Worm (Caenorhabditis elegans) whole organism, late embryonic: ENCODE data around the gene lst-6.

Experiments used
- elt-2 ChIP-seq: sonication (generic microtip); optimal IDR thresholded peaks from 2 replicates; lab custom pipeline; 2016; ENCODE audit warnings: missing genetic modification reagents, missing genetic modification characterization, missing compliant biosample characterization
- fax-1 ChIP-seq: sonication (generic microtip); optimal IDR thresholded peaks from 2 replicates; lab custom pipeline; 2016; ENCODE audit warnings: missing genotype, missing genetic modification characterization, missing compliant biosample characterization
- fkh-10 ChIP-seq: fragments of 150-350 bp; optimal IDR thresholded peaks from 2 replicates; lab custom pipeline; 2014; ENCODE audit warnings: missing biosample characterization, missing genetic modification reagents, missing genetic modification characterization
- hlh-15 ChIP-seq: sonication (generic microtip); optimal IDR thresholded peaks from 2 replicates; lab custom pipeline; 2016; ENCODE audit warnings: missing genetic modification characterization, missing compliant biosample characterization
- nhr-11 ChIP-seq: fragments of 150-350 bp; optimal IDR thresholded peaks from 2 replicates; lab custom pipeline; 2014; ENCODE audit warnings: missing biosample characterization, missing genetic modification characterization
- pha-4 ChIP-seq: fragments of 150-350 bp; optimal IDR thresholded peaks from 2 replicates; lab custom pipeline; 2018; ENCODE audit warnings: missing biosample characterization, missing genetic modification reagents, missing genetic modification characterization
- rnt-1 ChIP-seq: sonication (generic microtip); optimal IDR thresholded peaks from 2 replicates; lab custom pipeline; 2016; ENCODE audit warnings: missing genetic modification characterization, missing compliant biosample characterization
- unc-3 ChIP-seq, 2 experiments: fragments of 200-800 bp in 1 of 2; sonication (Bioruptor generic) in 1 of 2; sonication (generic microtip) in 1 of 2; conservative IDR thresholded peaks in 1 of 2; optimal IDR thresholded peaks in 1 of 2; 2 replicates each; pipeline versions ENCODE4 v1.3.6 to Lab custom; 2016 to 2022; ENCODE audit warnings: missing compliant biosample characterization in 2 of 2, missing genetic modification characterization in 2 of 2, missing genetic modification reagents in 1 of 2

DNA sequence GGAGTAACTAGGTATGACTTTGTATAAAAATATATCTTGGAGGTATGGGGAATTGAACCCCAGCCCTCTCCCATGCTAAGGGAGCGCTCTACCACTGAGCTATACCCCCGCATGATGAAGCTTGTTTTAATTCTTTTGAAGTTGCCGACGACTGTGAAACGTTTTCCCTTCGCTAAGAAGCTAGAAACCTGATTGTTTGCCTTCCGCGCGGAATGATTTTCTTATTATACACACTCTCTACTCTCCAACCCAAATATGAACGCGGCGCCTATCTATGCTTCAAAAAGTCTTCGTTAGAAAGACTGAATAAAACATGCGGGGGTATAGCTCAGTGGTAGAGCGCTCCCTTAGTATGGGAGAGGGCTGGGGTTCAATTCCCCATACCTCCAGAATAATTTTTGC lies 19.4 kb downstream of the lst-6 start:
- TF ChIP-seq unc-3 (GFP tag; conservative IDR thresholded peaks at IDR 0.05; lab: Robert Waterston, UW) (no peak), unc-3 (tag; optimal IDR thresholded peaks at IDR 0.05; lab: Kevin White, UChicago) (no peak), pha-4 (tag; lab: Kevin White, UChicago) (no peak), fkh-10 (GFP tag; lab: Kevin White, UChicago) (no peak), nhr-11 (tag; lab: Kevin White, UChicago) (no peak), fax-1 (tag; lab: Kevin White, UChicago) (no peak), elt-2 (tag; lab: Kevin White, UChicago) (no peak), rnt-1 (tag; lab: Kevin White, UChicago) (no peak), hlh-15 (tag; lab: Kevin White, UChicago) (no peak)
